Worm (Caenorhabditis elegans) whole organism, L1 larva: Measurements from ENCODE around the gene C16C8.16.
"Not testable (repeated sequence)": the region's sequence is repeated elsewhere in the genome, so short reads cannot be mapped to it uniquely, and the experiment has no call there.

Experiments used
- C04F5.9 ChIP-seq: sonication (generic microtip); optimal IDR thresholded peaks from 2 replicates; lab custom pipeline; 2016; ENCODE audit warnings: missing genetic modification characterization, missing compliant biosample characterization
- C16A3.4 ChIP-seq: fragments of 150-350 bp; optimal IDR thresholded peaks from 2 replicates; lab custom pipeline; 2014; ENCODE audit warnings: missing biosample characterization, missing genetic modification characterization
- Y116A8C.19 ChIP-seq: sonication (generic microtip); optimal IDR thresholded peaks from 2 replicates; lab custom pipeline; 2016; ENCODE audit warnings: missing compliant biosample characterization, missing genetic modification characterization, borderline replicate concordance
- alr-1 ChIP-seq: fragments of 200-800 bp; sonication (Bioruptor generic); optimal IDR thresholded peaks from 2 replicates; lab custom pipeline; 2018; ENCODE audit warnings: borderline replicate concordance, mild to moderate bottlenecking, missing genetic modification characterization, missing compliant biosample characterization
- ceh-63 ChIP-seq: fragments of 200-800 bp; sonication (Bioruptor generic); optimal IDR thresholded peaks from 2 replicates; lab custom pipeline; 2018; ENCODE audit warnings: mild to moderate bottlenecking, missing genetic modification characterization, missing compliant biosample characterization
- ceh-8 ChIP-seq: fragments of 200-800 bp; sonication (Bioruptor generic); optimal IDR thresholded peaks from 2 replicates; lab custom pipeline; 2018; ENCODE audit warnings: mild to moderate bottlenecking, missing genetic modification characterization, moderate library complexity, missing compliant biosample characterization
- ces-1 ChIP-seq: fragments of 150-350 bp; optimal IDR thresholded peaks from 2 replicates; lab custom pipeline; 2014; ENCODE audit warnings: missing biosample characterization, missing genetic modification reagents, missing genetic modification characterization
- dpl-1 ChIP-seq, 3 experiments: fragments of 150-350 bp in 2 of 3; sonication (generic microtip) in 1 of 3; optimal IDR thresholded peaks; 2 replicates each; lab custom pipeline; 2014 to 2017; ENCODE audit warnings: missing biosample characterization in 3 of 3, missing genetic modification characterization in 3 of 3, missing genetic modification reagents in 3 of 3
- efl-3 ChIP-seq: fragments of 200-800 bp; sonication (Bioruptor generic); optimal IDR thresholded peaks from 2 replicates; lab custom pipeline; 2018; ENCODE audit warnings: mild to moderate bottlenecking, missing genetic modification characterization, missing compliant biosample characterization
- egl-13 ChIP-seq: sonication (generic microtip); optimal IDR thresholded peaks from 2 replicates; lab custom pipeline; 2016; ENCODE audit warnings: missing genotype, missing genetic modification reagents, missing genetic modification characterization, missing compliant biosample characterization
- ets-5 ChIP-seq: fragments of 200-800 bp; sonication (Bioruptor generic); IDR thresholded peaks from 2 replicates; pipeline ENCODE4 v1.3.6; 2022; ENCODE audit warnings: missing genetic modification characterization, missing compliant biosample characterization
- grh-1 ChIP-seq: fragments of 200-800 bp; sonication (Bioruptor generic); IDR thresholded peaks from 2 replicates; pipeline ENCODE4 v1.3.6; 2022; ENCODE audit warnings: missing genetic modification reagents, missing genetic modification characterization, missing compliant biosample characterization
- lin-35 ChIP-seq, 2 experiments: fragments of 150-350 bp; optimal IDR thresholded peaks; 2 replicates each; lab custom pipeline; 2014; ENCODE audit warnings: missing biosample characterization in 2 of 2, missing genetic modification characterization in 2 of 2, missing genetic modification reagents in 2 of 2
- lir-3 ChIP-seq: sonication (generic microtip); optimal IDR thresholded peaks from 2 replicates; lab custom pipeline; 2016; ENCODE audit warnings: mild to moderate bottlenecking, missing genetic modification characterization, moderate library complexity, missing compliant biosample characterization; ENCODE audit not compliant: poor library complexity
- mef-2 ChIP-seq: fragments of 150-350 bp; optimal IDR thresholded peaks from 2 replicates; lab custom pipeline; 2014; ENCODE audit warnings: missing biosample characterization, missing genetic modification characterization
- mep-1 ChIP-seq: fragments of 150-350 bp; optimal IDR thresholded peaks from 2 replicates; lab custom pipeline; 2014; ENCODE audit warnings: missing biosample characterization, missing genetic modification characterization
- nhr-11 ChIP-seq: fragments of 150-350 bp; optimal IDR thresholded peaks from 2 replicates; lab custom pipeline; 2014; ENCODE audit warnings: missing biosample characterization, missing genetic modification characterization
- nhr-12 ChIP-seq: sonication (generic microtip); optimal IDR thresholded peaks from 2 replicates; lab custom pipeline; 2017; ENCODE audit warnings: missing biosample characterization, missing genetic modification characterization
- nhr-19 ChIP-seq: fragments of 200-800 bp; sonication (Bioruptor generic); conservative IDR thresholded peaks from 2 replicates; pipeline ENCODE4 v1.3.6; 2022; ENCODE audit warnings: missing genetic modification characterization, missing compliant biosample characterization
- nhr-20 ChIP-seq: sonication (generic microtip); optimal IDR thresholded peaks from 2 replicates; lab custom pipeline; 2016; ENCODE audit warnings: mild to moderate bottlenecking, missing genetic modification characterization, missing compliant biosample characterization
- nhr-47 ChIP-seq: sonication (generic microtip); optimal IDR thresholded peaks from 2 replicates; lab custom pipeline; 2016; ENCODE audit warnings: mild to moderate bottlenecking, missing genetic modification characterization, moderate library complexity, missing compliant biosample characterization
- snpc-4 ChIP-seq: fragments of 150-350 bp; optimal IDR thresholded peaks from 2 replicates; lab custom pipeline; 2014; ENCODE audit warnings: missing biosample characterization, missing genetic modification characterization
- snu-23 ChIP-seq: sonication (generic microtip); optimal IDR thresholded peaks from 2 replicates; lab custom pipeline; 2016; ENCODE audit warnings: missing genetic modification characterization, missing compliant biosample characterization
- swsn-7 ChIP-seq: sonication (generic microtip); optimal IDR thresholded peaks from 2 replicates; lab custom pipeline; 2016; ENCODE audit warnings: missing genetic modification characterization, missing compliant biosample characterization
- tbx-2 ChIP-seq: sonication (generic microtip); optimal IDR thresholded peaks from 2 replicates; lab custom pipeline; 2016; ENCODE audit warnings: missing genetic modification characterization, missing compliant biosample characterization
- tlp-1 ChIP-seq: fragments of 150-350 bp; optimal IDR thresholded peaks from 2 replicates; lab custom pipeline; 2014; ENCODE audit warnings: missing biosample characterization, missing genetic modification characterization
- unc-130 ChIP-seq: fragments of 150-350 bp; optimal IDR thresholded peaks from 2 replicates; lab custom pipeline; 2017; ENCODE audit warnings: missing biosample characterization, missing genetic modification characterization, inconsistent platforms
- unc-30 ChIP-seq: sonication (generic microtip); optimal IDR thresholded peaks from 2 replicates; lab custom pipeline; 2017; ENCODE audit warnings: missing biosample characterization, missing genetic modification characterization
- unc-86 ChIP-seq: sonication (generic microtip); optimal IDR thresholded peaks from 2 replicates; lab custom pipeline; 2016; ENCODE audit warnings: missing genetic modification characterization, missing compliant biosample characterization
- zag-1 ChIP-seq: fragments of 150-350 bp; optimal IDR thresholded peaks from 2 replicates; lab custom pipeline; 2014; ENCODE audit warnings: missing biosample characterization, missing genetic modification characterization
- zip-4 ChIP-seq: fragments of 200-800 bp; sonication (Bioruptor generic); optimal IDR thresholded peaks from 2 replicates; lab custom pipeline; 2018; ENCODE audit warnings: mild to moderate bottlenecking, missing genetic modification characterization, moderate library complexity, missing compliant biosample characterization
- ztf-11 ChIP-seq, 2 experiments: sonication (generic microtip); optimal IDR thresholded peaks; 2 replicates each; lab custom pipeline; 2016 to 2017; ENCODE audit warnings: missing genetic modification characterization in 2 of 2, missing biosample characterization in 1 of 2, missing compliant biosample characterization in 1 of 2

Gene C16C8.16

DNA sequence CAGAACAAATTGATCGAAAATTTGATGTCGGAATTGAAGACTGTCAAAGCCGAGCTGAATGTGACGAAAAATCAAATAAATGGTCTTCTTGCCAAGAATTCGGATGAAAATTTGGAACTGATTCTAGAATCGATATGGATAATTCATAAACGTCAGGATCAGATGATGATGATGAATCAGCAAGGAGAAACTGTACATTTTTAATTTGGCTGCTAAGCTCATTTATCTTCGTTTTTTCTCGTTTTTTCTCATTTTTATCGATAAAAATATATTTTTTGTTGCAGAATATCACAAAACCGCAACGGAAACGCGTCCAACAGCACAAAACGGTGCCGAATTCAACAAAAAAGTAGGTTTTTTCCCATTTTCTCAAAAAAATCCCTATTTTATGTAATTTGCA is 4.0 kb downstream of the C16C8.16 start, which contains the start of gene C16C8.14:
C16C8.14 (plus strand) TSS at position 301 of the 400 bp plus-strand sequence.
- not testable (repeated sequence) for TF ChIP-seq mep-1 (tag; lab: Kevin White, UChicago); nhr-20 (tag; lab: Kevin White, UChicago); nhr-19 (GFP tag; lab: Robert Waterston, UW)

ce11 chrII:3452421-3452820 is 6.9 kb downstream of the C16C8.16 start, which contains the start of gene C16C8.12:
TSS of gene C16C8.12 (plus strand) at chrII:3452721.
- TF ChIP-seq mep-1 (tag; lab: Kevin White, UChicago) = no peak
- TF ChIP-seq unc-30 = no peak
- TF ChIP-seq C04F5.9 (tag; lab: Kevin White, UChicago) = no peak
- no peak for TF ChIP-seq zag-1 (tag; lab: Kevin White, UChicago)
- TF ChIP-seq unc-130 (tag; lab: Kevin White, UChicago) = no peak
- TF ChIP-seq lir-3 (tag; lab: Kevin White, UChicago) = no peak
- TF ChIP-seq nhr-12 = no peak
- no peak for TF ChIP-seq tbx-2 (tag; lab: Kevin White, UChicago)
- no peak for TF ChIP-seq ceh-8
- TF ChIP-seq ztf-11 (tag; optimal IDR thresholded peaks at IDR 0.05; lab: Kevin White, UChicago) = no peak
- TF ChIP-seq nhr-47 = no peak
- TF ChIP-seq egl-13 (tag; lab: Kevin White, UChicago) = no peak
- TF ChIP-seq alr-1 (tag; lab: Kevin White, UChicago) = no peak
- no peak for TF ChIP-seq swsn-7 (tag; lab: Kevin White, UChicago)
- TF ChIP-seq snpc-4 (tag; lab: Kevin White, UChicago) = no peak
- no peak for TF ChIP-seq lin-35 (GFP tag; optimal IDR thresholded peaks at IDR 0.05; lab: Kevin White, UChicago)
- TF ChIP-seq tlp-1 (tag; lab: Kevin White, UChicago) = no peak
- TF ChIP-seq efl-3 (GFP tag; lab: Kevin White, UChicago) = no peak

ce11 chrII:3453521-3453920 is 8.0 kb downstream of the C16C8.16 start, which contains the start of gene C16C8.11:
TSS of gene C16C8.11 (plus strand) at chrII:3453708.
- TF ChIP-seq snu-23 (GFP tag; lab: Kevin White, UChicago) (no peak), swsn-7 (tag; lab: Kevin White, UChicago) (no peak), unc-86 (tag; lab: Kevin White, UChicago) (no peak), mef-2 (tag; lab: Kevin White, UChicago) (no peak), mep-1 (tag; lab: Kevin White, UChicago) (no peak), tlp-1 (tag; lab: Kevin White, UChicago) (no peak), lir-3 (tag; lab: Kevin White, UChicago) (no peak), snpc-4 (tag; lab: Kevin White, UChicago) (no peak), ets-5 (GFP tag; lab: Robert Waterston, UW) (no peak), C16A3.4 (tag; lab: Kevin White, UChicago) (no peak), egl-13 (tag; lab: Kevin White, UChicago) (no peak), tbx-2 (tag; lab: Kevin White, UChicago) (no peak), ces-1 (no peak), nhr-12 (no peak), zip-4 (GFP tag; lab: Kevin White, UChicago) (no peak), ceh-63 (GFP tag; lab: Kevin White, UChicago) (no peak)

DNA sequence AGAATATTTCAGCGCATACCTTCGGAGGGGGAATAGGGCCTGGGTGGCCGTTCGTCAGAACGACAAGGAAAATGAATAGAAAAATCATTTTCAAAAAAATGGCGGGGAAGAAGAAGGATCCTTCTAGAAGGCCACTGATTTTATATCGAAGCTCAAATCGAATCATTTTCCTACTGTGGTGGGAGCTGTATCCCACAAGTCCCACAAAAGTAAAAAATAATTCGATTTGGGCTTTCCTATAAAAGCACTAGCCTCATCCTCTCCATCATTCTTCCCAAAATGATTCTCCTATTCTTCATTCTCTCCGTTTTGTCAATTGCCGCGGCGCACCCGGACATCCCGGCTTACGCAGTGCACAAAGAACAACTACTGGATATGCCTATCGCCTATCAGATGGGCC is 12.7 kb downstream of the C16C8.16 start, which contains the start of the genes C16C8.26 and C16C8.19:
C16C8.26 (minus strand) TSS at position 101 of the 400 bp plus-strand sequence.
C16C8.19 (plus strand) TSS at position 279 of the 400 bp plus-strand sequence.
- no peak for TF ChIP-seq tbx-2 (tag; lab: Kevin White, UChicago)
- no peak for TF ChIP-seq alr-1 (tag; lab: Kevin White, UChicago)
- TF ChIP-seq snpc-4 (tag; lab: Kevin White, UChicago) = no peak
- no peak for TF ChIP-seq egl-13 (tag; lab: Kevin White, UChicago)
- no peak for TF ChIP-seq Y116A8C.19
- TF ChIP-seq nhr-11 = no peak
- no peak for TF ChIP-seq ets-5 (GFP tag; lab: Robert Waterston, UW)
- no peak for TF ChIP-seq mep-1 (tag; lab: Kevin White, UChicago)
- no peak for TF ChIP-seq grh-1 (GFP tag; lab: Robert Waterston, UW)
- no peak for TF ChIP-seq tlp-1 (tag; lab: Kevin White, UChicago)

DNA sequence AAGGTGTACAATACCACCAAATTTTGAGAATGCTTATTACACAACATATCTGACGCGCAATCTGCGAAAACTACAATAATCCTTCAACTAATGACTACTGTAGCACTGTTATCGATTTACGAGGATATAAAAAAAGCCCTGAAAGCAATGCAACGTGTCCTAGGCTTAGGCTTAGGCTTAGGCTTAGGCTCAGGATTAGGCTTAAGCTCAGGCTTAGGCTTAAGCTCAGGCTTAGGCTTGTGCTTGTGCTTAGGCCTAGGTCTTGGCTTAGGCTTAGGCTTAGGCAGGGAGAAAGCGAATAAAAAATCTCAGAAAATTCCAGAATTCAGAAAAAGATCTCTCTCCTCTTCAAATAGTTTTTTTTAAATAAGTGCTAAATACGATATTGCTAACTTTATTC is 13.6 kb downstream of the C16C8.16 start:
- no peak for TF ChIP-seq dpl-1 (GFP tag; optimal IDR thresholded peaks at IDR 0.05; lab: Kevin White, UChicago)
